Worm (Caenorhabditis elegans) whole organism, mixed stage, embryonic: ENCODE results near the gene tric-1B.1.

Experiments
- M03D4.4 ChIP-seq: sonication (generic microtip); optimal IDR thresholded peaks from 2 replicates; lab custom pipeline; 2017; ENCODE audit warnings: mild to moderate bottlenecking, missing genetic modification characterization, missing compliant biosample characterization
- ceh-39 ChIP-seq: fragments of 150-350 bp; optimal IDR thresholded peaks from 2 replicates; lab custom pipeline; 2014; ENCODE audit warnings: missing biosample characterization, missing genetic modification characterization
- ceh-43 ChIP-seq: fragments of 200-800 bp; sonication (Bioruptor generic); optimal IDR thresholded peaks from 2 replicates; lab custom pipeline; 2018; ENCODE audit warnings: mild to moderate bottlenecking, missing genetic modification characterization, moderate library complexity, missing compliant biosample characterization
- ces-1 ChIP-seq: fragments of 150-350 bp; optimal IDR thresholded peaks from 2 replicates; lab custom pipeline; 2014; ENCODE audit warnings: missing biosample characterization, missing genetic modification reagents, missing genetic modification characterization
- cnd-1 ChIP-seq: fragments of 200-800 bp; sonication (Bioruptor generic); optimal IDR thresholded peaks from 2 replicates; lab custom pipeline; 2018; ENCODE audit warnings: mild to moderate bottlenecking, missing genetic modification characterization, missing compliant biosample characterization
- drap-1 ChIP-seq: fragments of 200-800 bp; sonication (Bioruptor generic); optimal IDR thresholded peaks from 3 replicates; lab custom pipeline; 2018; ENCODE audit warnings: mild to moderate bottlenecking, missing genetic modification characterization, missing compliant biosample characterization
- elt-1 ChIP-seq: sonication (generic microtip); optimal IDR thresholded peaks from 2 replicates; lab custom pipeline; 2017; ENCODE audit warnings: missing genetic modification characterization, mild to moderate bottlenecking, missing compliant biosample characterization, antibody characterized with exemption, moderate library complexity, borderline replicate concordance; ENCODE audit not compliant: insufficient read depth
- elt-3 ChIP-seq: fragments of 150-350 bp; optimal IDR thresholded peaks from 2 replicates; lab custom pipeline; 2014; ENCODE audit warnings: missing biosample characterization, missing genetic modification characterization
- flh-1 ChIP-seq: fragments of 200-800 bp; sonication (Bioruptor generic); optimal IDR thresholded peaks from 2 replicates; lab custom pipeline; 2018; ENCODE audit warnings: mild to moderate bottlenecking, missing genetic modification characterization, moderate library complexity, missing compliant biosample characterization
- ham-2 ChIP-seq: fragments of 200-800 bp; sonication (Bioruptor generic); optimal IDR thresholded peaks from 2 replicates; lab custom pipeline; 2018; ENCODE audit warnings: mild to moderate bottlenecking, missing genetic modification characterization, missing compliant biosample characterization
- hlh-1 ChIP-seq: fragments of 150-350 bp; optimal IDR thresholded peaks from 2 replicates; lab custom pipeline; 2014; ENCODE audit warnings: missing biosample characterization, missing genetic modification reagents, missing genetic modification characterization
- lin-32 ChIP-seq: fragments of 200-800 bp; sonication (Bioruptor generic); optimal IDR thresholded peaks from 2 replicates; lab custom pipeline; 2018; ENCODE audit warnings: mild to moderate bottlenecking, missing genetic modification characterization, missing compliant biosample characterization
- lsy-2 ChIP-seq: fragments of 150-350 bp; optimal IDR thresholded peaks from 2 replicates; lab custom pipeline; 2014; ENCODE audit warnings: missing biosample characterization, missing genetic modification characterization
- mab-5 ChIP-seq: fragments of 150-350 bp; optimal IDR thresholded peaks from 2 replicates; lab custom pipeline; 2014; ENCODE audit warnings: missing biosample characterization, missing genetic modification characterization
- mep-1 ChIP-seq: fragments of 150-350 bp; optimal IDR thresholded peaks from 2 replicates; lab custom pipeline; 2017; ENCODE audit warnings: missing biosample characterization, missing genetic modification reagents, missing genetic modification characterization, inconsistent platforms
- mls-2 ChIP-seq: sonication (generic microtip); optimal IDR thresholded peaks from 2 replicates; lab custom pipeline; 2016; ENCODE audit warnings: mild to moderate bottlenecking, missing genetic modification characterization, moderate library complexity, missing compliant biosample characterization
- nhr-12 ChIP-seq: fragments of 150-350 bp; optimal IDR thresholded peaks from 2 replicates; lab custom pipeline; 2014; ENCODE audit warnings: missing biosample characterization, missing genetic modification characterization
- nhr-2 ChIP-seq: fragments of 150-350 bp; optimal IDR thresholded peaks from 2 replicates; lab custom pipeline; 2014; ENCODE audit warnings: missing biosample characterization, missing genetic modification characterization
- nhr-237 ChIP-seq: fragments of 150-350 bp; optimal IDR thresholded peaks from 2 replicates; lab custom pipeline; 2014; ENCODE audit warnings: missing biosample characterization, missing genetic modification characterization
- nhr-28 ChIP-seq: fragments of 150-350 bp; optimal IDR thresholded peaks from 2 replicates; lab custom pipeline; 2014; ENCODE audit warnings: missing biosample characterization, missing genetic modification characterization
- nhr-76 ChIP-seq: sonication (generic microtip); optimal IDR thresholded peaks from 2 replicates; lab custom pipeline; 2017; ENCODE audit warnings: missing biosample characterization, missing genetic modification characterization
- pha-4 ChIP-seq: fragments of 150-350 bp; optimal IDR thresholded peaks from 2 replicates; lab custom pipeline; 2018; ENCODE audit warnings: missing biosample characterization, missing genetic modification reagents, missing genetic modification characterization
- sem-2 ChIP-seq: fragments of 200-800 bp; sonication (Bioruptor generic); optimal IDR thresholded peaks from 2 replicates; lab custom pipeline; 2018; ENCODE audit warnings: mild to moderate bottlenecking, missing genetic modification characterization, missing compliant biosample characterization
- snpc-4 ChIP-seq: fragments of 150-350 bp; optimal IDR thresholded peaks from 2 replicates; lab custom pipeline; 2014; ENCODE audit warnings: missing biosample characterization, missing genetic modification characterization
- sptf-1 ChIP-seq: sonication (generic microtip); optimal IDR thresholded peaks from 2 replicates; lab custom pipeline; 2017; ENCODE audit warnings: mild to moderate bottlenecking, missing genetic modification characterization, moderate library complexity, missing compliant biosample characterization
- tbx-8 ChIP-seq: fragments of 200-800 bp; sonication (Bioruptor generic); optimal IDR thresholded peaks from 2 replicates; lab custom pipeline; 2018; ENCODE audit warnings: mild to moderate bottlenecking, missing genetic modification characterization, moderate library complexity, missing compliant biosample characterization
- unc-120 ChIP-seq: sonication (generic microtip); optimal IDR thresholded peaks from 2 replicates; lab custom pipeline; 2017; ENCODE audit warnings: missing genetic modification characterization, missing compliant biosample characterization; ENCODE audit not compliant: poor library complexity, severe bottlenecking
- unc-39 ChIP-seq: fragments of 150-350 bp; optimal IDR thresholded peaks from 2 replicates; lab custom pipeline; 2014; ENCODE audit warnings: missing biosample characterization, missing genetic modification characterization
- unc-62 ChIP-seq: fragments of 150-350 bp; optimal IDR thresholded peaks from 2 replicates; lab custom pipeline; 2014; ENCODE audit warnings: missing biosample characterization, missing genetic modification reagents, missing genetic modification characterization
- zip-8 ChIP-seq: fragments of 150-350 bp; optimal IDR thresholded peaks from 2 replicates; lab custom pipeline; 2014; ENCODE audit warnings: missing biosample characterization, missing genetic modification characterization
- ztf-11 ChIP-seq: fragments of 150-350 bp; optimal IDR thresholded peaks from 2 replicates; lab custom pipeline; 2014; ENCODE audit warnings: missing biosample characterization, missing genetic modification characterization

Gene tric-1B.1

DNA sequence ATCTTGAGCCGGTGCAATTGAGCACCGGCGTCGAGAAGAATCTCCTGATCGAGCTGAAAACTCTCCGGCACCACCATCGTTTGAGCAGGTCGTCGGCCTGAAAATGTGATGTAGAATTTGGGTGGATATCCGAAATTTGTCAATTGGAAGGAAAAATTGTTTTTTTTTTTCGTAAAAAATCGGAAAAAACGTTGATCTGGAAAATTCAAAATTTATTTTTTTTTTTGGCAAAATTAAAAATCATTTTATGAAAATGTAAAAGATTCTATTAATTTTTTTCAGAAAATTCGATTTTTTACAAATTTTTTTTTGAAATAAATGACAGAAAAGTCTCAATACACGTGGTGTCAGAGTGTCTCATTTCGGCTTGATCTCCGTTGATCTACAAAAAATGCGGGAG lies at the start of gene tric-1B.1:
TSS of gene tric-1B.1 (minus strand) at position 101 of the 400 bp plus-strand sequence.
- TF ChIP-seq nhr-28 (tag; lab: Kevin White, UChicago) (no peak), nhr-12 (tag; lab: Kevin White, UChicago) (no peak), nhr-2 (tag; lab: Kevin White, UChicago) (no peak), ces-1 (GFP tag; lab: Kevin White, UChicago) (no peak), tbx-8 (GFP tag; lab: Kevin White, UChicago) (no peak), zip-8 (no peak), ztf-11 (tag; lab: Kevin White, UChicago) (no peak), sptf-1 (no peak), M03D4.4 (no peak), mls-2 (tag; lab: Kevin White, UChicago) (no peak), unc-39 (tag; lab: Kevin White, UChicago) (no peak), elt-1 (tag; lab: Kevin White, UChicago) (no peak), hlh-1 (tag; lab: Kevin White, UChicago) (no peak), nhr-76 (tag; lab: Kevin White, UChicago) (no peak), snpc-4 (no peak), nhr-237 (tag; lab: Kevin White, UChicago) (no peak), lin-32 (GFP tag; lab: Kevin White, UChicago) (no peak), sem-2 (GFP tag; lab: Kevin White, UChicago) (no peak)
- TF ChIP-seq, all 35 proteins: peak for 0

DNA sequence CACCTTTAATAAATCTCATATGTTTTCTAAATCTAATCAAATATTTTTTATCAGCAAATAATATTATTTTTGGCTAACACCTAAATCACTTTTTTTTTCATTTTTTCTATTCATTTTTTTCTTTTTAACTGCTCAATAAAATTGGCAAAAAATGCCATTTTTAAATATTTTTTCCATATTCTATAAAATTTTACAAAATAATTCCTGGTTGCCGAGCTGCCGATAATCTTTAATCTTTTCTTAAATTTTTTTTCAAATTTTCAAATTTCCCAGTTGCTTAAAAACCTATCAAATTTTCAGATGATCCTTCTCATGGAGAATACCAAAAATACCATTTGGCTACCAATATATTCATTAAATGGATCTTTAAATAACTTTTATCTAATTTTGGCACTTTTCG lies 45.5 kb upstream of the tric-1B.1 start, which contains the start of gene sre-51:
TSS of gene sre-51 (plus strand) at position 301 of the 400 bp plus-strand sequence.
- TF ChIP-seq lin-32 (GFP tag; lab: Kevin White, UChicago) (no peak), ham-2 (GFP tag; lab: Kevin White, UChicago) (no peak), mep-1 (no peak), lsy-2 (tag; lab: Kevin White, UChicago) (no peak)

ce11 chrII:12309614-12310013 lies 43.6 kb upstream of the tric-1B.1 start, which contains the start of gene C50E10.2:
TSS of gene C50E10.2 (minus strand) at chrII:12309714.
- TF ChIP-seq mls-2 (tag; lab: Kevin White, UChicago) (no peak), lsy-2 (tag; lab: Kevin White, UChicago) (no peak), drap-1 (no peak), nhr-28 (tag; lab: Kevin White, UChicago) (no peak), mep-1 (no peak), nhr-2 (tag; lab: Kevin White, UChicago) (no peak), nhr-12 (tag; lab: Kevin White, UChicago) (no peak), tbx-8 (GFP tag; lab: Kevin White, UChicago) (no peak), cnd-1 (tag; lab: Kevin White, UChicago) (no peak), mab-5 (no peak), unc-120 (tag; lab: Kevin White, UChicago) (no peak), ham-2 (GFP tag; lab: Kevin White, UChicago) (no peak), unc-62 (GFP tag; lab: Kevin White, UChicago) (no peak), elt-3 (no peak), pha-4 (tag; lab: Kevin White, UChicago) (no peak), sem-2 (GFP tag; lab: Kevin White, UChicago) (no peak), ceh-43 (no peak), unc-39 (tag; lab: Kevin White, UChicago) (no peak)
- TF ChIP-seq, all 35 proteins: peak for 0

- TF ChIP-seq mls-2 (tag; lab: Kevin White, UChicago), result no peak
- no peak for TF ChIP-seq elt-3
- TF ChIP-seq pha-4 (tag; lab: Kevin White, UChicago), result no peak
- no peak for TF ChIP-seq ceh-39 (tag; lab: Kevin White, UChicago)
Observed at ce11 chrII:12303142-12303541, 37.1 kb upstream of the tric-1B.1 start, which contains the start of gene sre-50. TSS of gene sre-50 (plus strand) at chrII:12303525.

DNA sequence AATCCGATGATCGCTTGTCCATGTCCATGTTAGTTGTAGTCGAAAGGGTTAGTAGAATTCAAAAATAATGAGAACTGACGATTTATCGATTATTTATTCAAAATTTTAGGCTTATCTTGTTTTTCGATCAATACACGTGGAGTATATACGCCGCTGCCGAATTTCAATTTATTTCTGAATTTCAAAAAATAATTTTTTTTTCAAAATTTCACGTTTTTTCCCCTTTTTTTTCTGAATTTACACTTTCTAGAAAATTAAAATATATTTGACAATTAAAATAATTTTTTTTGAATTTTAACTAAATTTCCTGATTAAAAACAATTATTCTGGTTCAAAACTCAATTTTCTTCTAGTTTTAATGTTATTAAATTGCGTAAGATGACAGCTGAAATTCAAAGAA lies 36.3 kb upstream of the tric-1B.1 start, which contains the start of gene C50E10.1:
TSS of gene C50E10.1 (minus strand) at position 101 of the 400 bp plus-strand sequence.
- TF ChIP-seq ceh-39 (tag; lab: Kevin White, UChicago), result no peak
- TF ChIP-seq elt-1 (tag; lab: Kevin White, UChicago), result no peak
- TF ChIP-seq flh-1 (GFP tag; lab: Kevin White, UChicago), result no peak
- TF ChIP-seq drap-1, result no peak
- no peak for TF ChIP-seq ceh-43
- TF ChIP-seq elt-3, result no peak
- no peak for TF ChIP-seq ces-1 (GFP tag; lab: Kevin White, UChicago)
- no peak for TF ChIP-seq tbx-8 (GFP tag; lab: Kevin White, UChicago)
- TF ChIP-seq, all 35 proteins: peak for 0
